Worm (Caenorhabditis elegans) whole organism, L3 larva: ENCODE measurements around the gene his-32.

Experiments used
- R02D3.7 ChIP-seq: fragments of 150-350 bp; optimal IDR thresholded peaks from 2 replicates; lab custom pipeline; 2014; ENCODE audit warnings: missing biosample characterization, missing genetic modification characterization
- ZK546.5 ChIP-seq: sonication (generic microtip); optimal IDR thresholded peaks from 2 replicates; lab custom pipeline; 2017; ENCODE audit warnings: missing biosample characterization, missing genetic modification characterization
- aly-2 ChIP-seq: fragments of 150-350 bp; optimal IDR thresholded peaks from 2 replicates; lab custom pipeline; 2014; ENCODE audit warnings: missing biosample characterization, missing genetic modification characterization
- ama-1 ChIP-seq: fragments of 150-350 bp; optimal IDR thresholded peaks from 2 replicates; lab custom pipeline; 2018
- ceh-16 ChIP-seq: sonication (generic microtip); optimal IDR thresholded peaks from 2 replicates; lab custom pipeline; 2017; ENCODE audit warnings: missing biosample characterization, missing genetic modification characterization
- ceh-82 ChIP-seq: fragments of 150-350 bp; optimal IDR thresholded peaks from 2 replicates; lab custom pipeline; 2014; ENCODE audit warnings: missing biosample characterization, missing genetic modification characterization
- ceh-9 ChIP-seq: sonication (generic microtip); optimal IDR thresholded peaks from 2 replicates; lab custom pipeline; 2018; ENCODE audit warnings: missing biosample characterization, missing genetic modification characterization
- daf-12 ChIP-seq: fragments of 150-350 bp; optimal IDR thresholded peaks from 2 replicates; lab custom pipeline; 2014; ENCODE audit warnings: missing biosample characterization, missing genetic modification reagents, missing genetic modification characterization
- egl-27 ChIP-seq: sonication (generic microtip); optimal IDR thresholded peaks from 4 replicates; lab custom pipeline; 2017; ENCODE audit warnings: missing biosample characterization, missing genetic modification reagents, missing genetic modification characterization
- elt-1 ChIP-seq: fragments of 150-350 bp; optimal IDR thresholded peaks from 2 replicates; lab custom pipeline; 2014; ENCODE audit warnings: missing biosample characterization, missing genetic modification characterization
- elt-2 ChIP-seq: sonication (generic microtip); optimal IDR thresholded peaks from 2 replicates; lab custom pipeline; 2016; ENCODE audit warnings: missing genetic modification reagents, mild to moderate bottlenecking, missing genetic modification characterization, missing compliant biosample characterization
- elt-3 ChIP-seq, 3 experiments: fragments of 150-350 bp in 1 of 3; sonication (generic microtip) in 2 of 3; optimal IDR thresholded peaks; 2 replicates in 2 of 3; 4 replicates in 1 of 3; lab custom pipeline; 2014 to 2017; ENCODE audit warnings: missing biosample characterization in 3 of 3, missing genetic modification characterization in 3 of 3
- eor-1 ChIP-seq, 2 experiments: fragments of 150-350 bp; optimal IDR thresholded peaks; 2 replicates each; lab custom pipeline; 2014 to 2018; ENCODE audit warnings: missing biosample characterization in 2 of 2, missing genetic modification characterization in 2 of 2
- fkh-10 ChIP-seq: sonication (generic microtip); optimal IDR thresholded peaks from 2 replicates; lab custom pipeline; 2017; ENCODE audit warnings: missing biosample characterization, missing genetic modification reagents, missing genetic modification characterization
- fkh-2 ChIP-seq: fragments of 150-350 bp; optimal IDR thresholded peaks from 2 replicates; lab custom pipeline; 2014; ENCODE audit warnings: missing biosample characterization, missing genetic modification reagents, missing genetic modification characterization
- hmg-11 ChIP-seq: sonication (generic microtip); optimal IDR thresholded peaks from 2 replicates; lab custom pipeline; 2016; ENCODE audit warnings: missing genetic modification characterization, missing compliant biosample characterization
- jun-1 ChIP-seq: fragments of 150-350 bp; optimal IDR thresholded peaks from 2 replicates; lab custom pipeline; 2014; ENCODE audit warnings: missing biosample characterization, missing genetic modification reagents, missing genetic modification characterization
- lin-39 ChIP-seq: fragments of 150-350 bp; optimal IDR thresholded peaks from 2 replicates; lab custom pipeline; 2018; ENCODE audit warnings: missing biosample characterization, missing genetic modification reagents, missing genetic modification characterization
- mml-1 ChIP-seq: fragments of 150-350 bp; sonication (generic microtip); optimal IDR thresholded peaks from 3 replicates; lab custom pipeline; 2014; ENCODE audit warnings: missing biosample characterization, missing genetic modification characterization
- nfya-1 ChIP-seq: sonication (generic microtip); optimal IDR thresholded peaks from 2 replicates; lab custom pipeline; 2017; ENCODE audit warnings: missing genetic modification characterization, mild to moderate bottlenecking, missing compliant biosample characterization, antibody characterized with exemption, moderate library complexity; ENCODE audit not compliant: insufficient read depth
- nhr-11 ChIP-seq: fragments of 150-350 bp; optimal IDR thresholded peaks from 2 replicates; lab custom pipeline; 2014; ENCODE audit warnings: missing biosample characterization, missing genetic modification characterization
- nhr-12 ChIP-seq: fragments of 150-350 bp; optimal IDR thresholded peaks from 2 replicates; lab custom pipeline; 2014; ENCODE audit warnings: missing biosample characterization, missing genetic modification characterization
- nhr-23 ChIP-seq: fragments of 150-350 bp; optimal IDR thresholded peaks from 2 replicates; lab custom pipeline; 2014; ENCODE audit warnings: missing biosample characterization, missing genetic modification reagents, missing genetic modification characterization
- nhr-237 ChIP-seq: fragments of 150-350 bp; optimal IDR thresholded peaks from 2 replicates; lab custom pipeline; 2014; ENCODE audit warnings: missing biosample characterization, missing genetic modification characterization
- nhr-25 ChIP-seq: sonication (generic microtip); optimal IDR thresholded peaks from 2 replicates; lab custom pipeline; 2017; ENCODE audit warnings: missing biosample characterization, missing genetic modification characterization
- nhr-28 ChIP-seq: fragments of 150-350 bp; optimal IDR thresholded peaks from 2 replicates; lab custom pipeline; 2014; ENCODE audit warnings: missing biosample characterization, missing genetic modification characterization
- nhr-76 ChIP-seq: fragments of 150-350 bp; sonication (generic microtip); optimal IDR thresholded peaks from 5 replicates; lab custom pipeline; 2014; ENCODE audit warnings: missing biosample characterization, missing genetic modification characterization
- nhr-77 ChIP-seq: fragments of 150-350 bp; optimal IDR thresholded peaks from 2 replicates; lab custom pipeline; 2014; ENCODE audit warnings: missing biosample characterization, missing genetic modification characterization
- pha-4 ChIP-seq: fragments of 150-350 bp; optimal IDR thresholded peaks from 2 replicates; lab custom pipeline; 2014; ENCODE audit warnings: missing biosample characterization, missing genetic modification reagents, missing genetic modification characterization
- pqm-1 ChIP-seq: fragments of 150-350 bp; optimal IDR thresholded peaks from 2 replicates; lab custom pipeline; 2017; ENCODE audit warnings: missing biosample characterization, missing genetic modification characterization, inconsistent platforms
- sea-2 ChIP-seq: fragments of 150-350 bp; sonication (generic microtip); optimal IDR thresholded peaks from 4 replicates; lab custom pipeline; 2014; ENCODE audit warnings: missing biosample characterization, missing genetic modification reagents, missing genetic modification characterization
- skn-1 ChIP-seq: fragments of 150-350 bp; optimal IDR thresholded peaks from 2 replicates; lab custom pipeline; 2014; ENCODE audit warnings: missing biosample characterization, missing genetic modification characterization
- snpc-4 ChIP-seq: fragments of 150-350 bp; optimal IDR thresholded peaks from 2 replicates; lab custom pipeline; 2014; ENCODE audit warnings: missing biosample characterization, missing genetic modification characterization
- tbx-2 ChIP-seq: sonication (generic microtip); optimal IDR thresholded peaks from 2 replicates; lab custom pipeline; 2016; ENCODE audit warnings: mild to moderate bottlenecking, missing genetic modification characterization, missing compliant biosample characterization
- unc-39 ChIP-seq: sonication (generic microtip); optimal IDR thresholded peaks from 4 replicates; lab custom pipeline; 2017; ENCODE audit warnings: missing biosample characterization, missing genetic modification characterization
- unc-62 ChIP-seq: fragments of 150-350 bp; sonication (generic microtip); optimal IDR thresholded peaks from 4 replicates; lab custom pipeline; 2014; ENCODE audit warnings: missing biosample characterization, missing genetic modification reagents, missing genetic modification characterization
- ztf-4 ChIP-seq: fragments of 150-350 bp; optimal IDR thresholded peaks from 2 replicates; lab custom pipeline; 2014; ENCODE audit warnings: missing biosample characterization, missing genetic modification characterization

The his-32 gene

ce11 chrIV:8328913-8329312 is 5.2 kb upstream of the his-32 start, which contains the start of gene F35H10.2:
Gene F35H10.2 (plus strand): TSS chrIV:8329213.
- TF ChIP-seq pha-4 (no peak), egl-27 (no peak), unc-39 (tag; lab: Kevin White, UChicago) (no peak), nhr-11 (tag; lab: Kevin White, UChicago) (no peak), skn-1 (tag; lab: Kevin White, UChicago) (no peak)

ce11 chrIV:8332526-8332925 is 1.6 kb upstream of the his-32 start, which contains the start of gene lys-10:
Gene lys-10 (plus strand): TSS chrIV:8332826.
- no peak for TF ChIP-seq nhr-76 (tag; lab: Kevin White, UChicago)
- no peak for TF ChIP-seq ceh-9 (tag; lab: Kevin White, UChicago)
- no peak for TF ChIP-seq snpc-4 (tag; lab: Kevin White, UChicago)
- TF ChIP-seq ztf-4, result no peak
- no peak for TF ChIP-seq sea-2
- TF ChIP-seq hmg-11 (tag; lab: Kevin White, UChicago), result no peak
- no peak for TF ChIP-seq daf-12
- no peak for TF ChIP-seq elt-1 (tag; lab: Kevin White, UChicago)
- no peak for TF ChIP-seq nhr-11 (tag; lab: Kevin White, UChicago)
- TF ChIP-seq nhr-23 (tag; lab: Kevin White, UChicago), result no peak
- no peak for TF ChIP-seq ceh-82 (tag; lab: Kevin White, UChicago)
- TF ChIP-seq aly-2, result no peak
- no peak for TF ChIP-seq ama-1 (lab: Kevin White, UChicago)
- TF ChIP-seq mml-1 (tag; lab: Kevin White, UChicago), result no peak
- no peak for TF ChIP-seq ZK546.5 (tag; lab: Kevin White, UChicago)
- TF ChIP-seq lin-39, result no peak
- no peak for TF ChIP-seq unc-62 (GFP tag; lab: Kevin White, UChicago)
- no peak for TF ChIP-seq skn-1 (tag; lab: Kevin White, UChicago)
- TF ChIP-seq, all 47 proteins: peak for 0

ce11 chrIV:8333034-8333433 is 1.1 kb upstream of the his-32 start:
- TF ChIP-seq pqm-1, result no peak
- no peak for TF ChIP-seq elt-3 (tag; optimal IDR thresholded peaks at IDR 0.05; lab: Kevin White, UChicago)
- no peak for TF ChIP-seq jun-1 (tag; lab: Kevin White, UChicago)
- TF ChIP-seq ceh-16 (tag; lab: Kevin White, UChicago), result no peak
- TF ChIP-seq nfya-1 (tag; lab: Kevin White, UChicago), result no peak
- TF ChIP-seq tbx-2 (tag; lab: Kevin White, UChicago), result no peak
- no peak for TF ChIP-seq ceh-82 (tag; lab: Kevin White, UChicago)
- no peak for TF ChIP-seq elt-2 (tag; lab: Kevin White, UChicago)
- TF ChIP-seq nhr-237, result no peak
- no peak for TF ChIP-seq hmg-11 (tag; lab: Kevin White, UChicago)
- no peak for TF ChIP-seq ceh-9 (tag; lab: Kevin White, UChicago)
- no peak for TF ChIP-seq lin-39
- no peak for TF ChIP-seq elt-1 (tag; lab: Kevin White, UChicago)
- no peak for TF ChIP-seq nhr-23 (tag; lab: Kevin White, UChicago)
- no peak for TF ChIP-seq fkh-2 (tag; lab: Kevin White, UChicago)
- no peak for TF ChIP-seq nhr-11 (tag; lab: Kevin White, UChicago)
- no peak for TF ChIP-seq pha-4
- no peak for TF ChIP-seq egl-27
- no peak for TF ChIP-seq R02D3.7 (tag; lab: Kevin White, UChicago)
- TF ChIP-seq, all 47 proteins: peak for 0

- TF ChIP-seq tbx-2 (tag; lab: Kevin White, UChicago) (no peak), nhr-25 (tag; lab: Kevin White, UChicago) (no peak), jun-1 (tag; lab: Kevin White, UChicago) (no peak), eor-1 (tag; optimal IDR thresholded peaks at IDR 0.05; lab: Kevin White, UChicago) (no peak), unc-62 (GFP tag; lab: Kevin White, UChicago) (no peak), pha-4 (no peak), ama-1 (lab: Kevin White, UChicago) (no peak), nhr-12 (tag; lab: Kevin White, UChicago) (no peak), elt-2 (tag; lab: Kevin White, UChicago) (no peak), ceh-9 (tag; lab: Kevin White, UChicago) (no peak), ztf-4 (no peak), nhr-28 (tag; lab: Kevin White, UChicago) (no peak), aly-2 (no peak), nhr-77 (tag; lab: Kevin White, UChicago) (no peak), hmg-11 (tag; lab: Kevin White, UChicago) (no peak), elt-3 (tag; optimal IDR thresholded peaks at IDR 0.05; lab: Kevin White, UChicago) (no peak), fkh-10 (GFP tag; lab: Kevin White, UChicago) (no peak), nhr-11 (tag; lab: Kevin White, UChicago) (no peak), sea-2 (no peak), snpc-4 (tag; lab: Kevin White, UChicago) (no peak)
These were observed 551 bp upstream of the his-32 start for ce11 chrIV:8333554-8333953.
